Fruit fly (Drosophila melanogaster) whole organism, embryonic: Measurements from ENCODE around the gene CG14052.

Experiments used
- Adf1 ChIP-seq: fragments of 200-800 bp; sonication (Bioruptor generic); IDR thresholded peaks from 2 replicates; pipeline ENCODE4 v1.3.6; 2022; ENCODE audit warnings: missing biosample characterization, missing genetic modification characterization
- Atf6 ChIP-seq: fragments of 200-800 bp; sonication (Bioruptor generic); IDR thresholded peaks from 2 replicates; pipeline ENCODE4 v1.3.6; 2022; ENCODE audit warnings: missing biosample characterization, missing genetic modification characterization
- Bgb ChIP-seq: fragments of 200-800 bp; sonication (Bioruptor generic); IDR thresholded peaks from 2 replicates; pipeline ENCODE4 v1.3.6; 2022; ENCODE audit warnings: missing biosample characterization, missing genetic modification characterization; ENCODE audit not compliant: partially characterized antibody
- C15 ChIP-seq: fragments of 200-800 bp; sonication (Bioruptor generic); IDR thresholded peaks from 3 replicates; pipeline ENCODE4 v1.3.6; 2022; ENCODE audit warnings: missing biosample characterization, missing genetic modification characterization
- CG1024 ChIP-seq: fragments of 200-800 bp; sonication (Bioruptor generic); IDR thresholded peaks from 2 replicates; pipeline ENCODE4 v1.3.6; 2022; ENCODE audit warnings: missing biosample characterization, missing genetic modification characterization
- CG10543 ChIP-seq: fragments of 200-800 bp; sonication (Bioruptor generic); optimal IDR thresholded peaks from 3 replicates; lab custom pipeline; 2017; ENCODE audit warnings: missing biosample characterization, mild to moderate bottlenecking, missing genetic modification characterization, moderate library complexity
- CG11093 ChIP-seq: fragments of 200-800 bp; sonication (Bioruptor generic); IDR thresholded peaks from 3 replicates; pipeline ENCODE4 v1.3.6; 2022; ENCODE audit warnings: missing biosample characterization, missing genetic modification characterization
- CG17186 ChIP-seq: fragments of 200-800 bp; sonication (Bioruptor generic); optimal IDR thresholded peaks from 3 replicates; lab custom pipeline; 2017; ENCODE audit warnings: missing biosample characterization, missing genetic modification reagents, missing genetic modification characterization
- CG17385 ChIP-seq: fragments of 200-800 bp; sonication (Bioruptor generic); optimal IDR thresholded peaks from 3 replicates; lab custom pipeline; 2018; ENCODE audit warnings: missing biosample characterization, mild to moderate bottlenecking, missing genetic modification characterization
- CG17612 ChIP-seq: fragments of 200-800 bp; sonication (Bioruptor generic); IDR thresholded peaks from 2 replicates; pipeline ENCODE4 v1.3.6; 2022; ENCODE audit warnings: missing biosample characterization, missing genetic modification characterization
- CG3163 ChIP-seq: fragments of 200-800 bp; sonication (Bioruptor generic); optimal IDR thresholded peaks from 3 replicates; lab custom pipeline; 2016; ENCODE audit warnings: missing biosample characterization, missing genetic modification characterization
- CG32532 ChIP-seq: fragments of 200-800 bp; sonication (Bioruptor generic); IDR thresholded peaks from 2 replicates; pipeline ENCODE4 v1.3.6; 2022; ENCODE audit warnings: missing biosample characterization, missing genetic modification characterization
- CG34224 ChIP-seq: fragments of 200-800 bp; sonication (Bioruptor generic); IDR thresholded peaks from 3 replicates; pipeline ENCODE4 v1.3.6; 2022; ENCODE audit warnings: missing biosample characterization, missing genetic modification characterization; ENCODE audit not compliant: partially characterized antibody
- CG34376 ChIP-seq: fragments of 200-800 bp; sonication (Bioruptor generic); optimal IDR thresholded peaks from 2 replicates; lab custom pipeline; 2018; ENCODE audit warnings: missing biosample characterization, mild to moderate bottlenecking, missing genetic modification characterization
- CG7372 ChIP-seq: fragments of 200-800 bp; sonication (Bioruptor generic); IDR thresholded peaks from 2 replicates; pipeline ENCODE4 v1.3.6; 2022; ENCODE audit warnings: missing biosample characterization, missing genetic modification characterization
- Deaf1 ChIP-seq: fragments of 200-800 bp; optimal IDR thresholded peaks from 3 replicates; lab custom pipeline; 2019; ENCODE audit warnings: missing biosample characterization, mild to moderate bottlenecking, missing genetic modification characterization, moderate library complexity
- Dll ChIP-seq: fragments of 200-800 bp; sonication (Bioruptor generic); IDR thresholded peaks from 4 replicates; pipeline ENCODE4 v1.3.6; 2022; ENCODE audit warnings: missing biosample characterization, missing genetic modification characterization; ENCODE audit not compliant: partially characterized antibody
- Doc3 ChIP-seq: fragments of 200-800 bp; sonication (Bioruptor generic); IDR thresholded peaks from 3 replicates; pipeline ENCODE4 v1.3.6; 2022; ENCODE audit warnings: missing biosample characterization, missing genetic modification characterization; ENCODE audit not compliant: partially characterized antibody
- Pdp1 ChIP-seq, 2 experiments: fragments of 200-800 bp; sonication (Bioruptor generic); optimal IDR thresholded peaks; 3 replicates each; lab custom pipeline; 2016; ENCODE audit warnings: missing biosample characterization in 2 of 2, missing genetic modification characterization in 2 of 2, mild to moderate bottlenecking in 1 of 2, moderate library complexity in 1 of 2
- Sin3A ChIP-seq: fragments of >200 bp; optimal IDR thresholded peaks from 2 replicates; lab custom pipeline; 2018
- Trl ChIP-seq, 3 experiments: fragments of >200 bp in 2 of 3; fragments of 200-800 bp in 1 of 3; sonication (Bioruptor generic) in 1 of 3; optimal IDR thresholded peaks; 2 replicates in 1 of 3; 3 replicates in 2 of 3; lab custom pipeline; 2016 to 2017; ENCODE audit warnings: missing biosample characterization in 1 of 3, missing genetic modification characterization in 1 of 3
- Xbp1 ChIP-seq: fragments of 200-800 bp; sonication (Bioruptor generic); optimal IDR thresholded peaks from 3 replicates; lab custom pipeline; 2016; ENCODE audit warnings: missing biosample characterization, mild to moderate bottlenecking, missing genetic modification characterization
- amos ChIP-seq: fragments of 200-800 bp; sonication (Bioruptor generic); IDR thresholded peaks from 2 replicates; pipeline ENCODE4 v1.3.6; 2022; ENCODE audit warnings: missing biosample characterization, missing genetic modification characterization; ENCODE audit not compliant: partially characterized antibody
- chinmo ChIP-seq: fragments of 200-800 bp; sonication (Bioruptor generic); IDR thresholded peaks from 4 replicates; pipeline ENCODE4 v1.3.6; 2022; ENCODE audit warnings: missing biosample characterization, missing genetic modification characterization; ENCODE audit not compliant: partially characterized antibody
- crc ChIP-seq: fragments of 200-800 bp; sonication (Bioruptor generic); optimal IDR thresholded peaks from 2 replicates; lab custom pipeline; 2016; ENCODE audit warnings: missing biosample characterization, missing genetic modification characterization
- exex ChIP-seq: fragments of 200-800 bp; sonication (Bioruptor generic); optimal IDR thresholded peaks from 4 replicates; lab custom pipeline; 2018; ENCODE audit warnings: missing biosample characterization, mild to moderate bottlenecking, missing genetic modification characterization, moderate library complexity
- hbn ChIP-seq: fragments of 200-800 bp; sonication (Bioruptor generic); IDR thresholded peaks from 2 replicates; pipeline ENCODE4 v1.3.6; 2022; ENCODE audit warnings: missing biosample characterization, missing genetic modification characterization; ENCODE audit not compliant: partially characterized antibody
- jigr1 ChIP-seq: fragments of 200-800 bp; sonication (Bioruptor generic); IDR thresholded peaks from 3 replicates; pipeline ENCODE4 v1.3.6; 2022; ENCODE audit warnings: missing biosample characterization, missing genetic modification characterization
- lab ChIP-seq: fragments of 200-800 bp; sonication (Bioruptor generic); optimal IDR thresholded peaks from 3 replicates; lab custom pipeline; 2017; ENCODE audit warnings: missing biosample characterization, missing genetic modification characterization, mild to moderate bottlenecking, moderate library complexity, missing genetic modification reagents
- lov ChIP-seq, 2 experiments: fragments of 200-800 bp in 1 of 2; fragments of >200 bp in 1 of 2; sonication (Bioruptor generic) in 1 of 2; IDR thresholded peaks in 1 of 2; optimal IDR thresholded peaks in 1 of 2; 2 replicates in 1 of 2; 3 replicates in 1 of 2; pipeline versions ENCODE4 v1.3.6 to Lab custom; 2017 to 2022; ENCODE audit warnings: missing biosample characterization in 1 of 2, missing genetic modification characterization in 1 of 2
- luna ChIP-seq: fragments of 200-800 bp; sonication (Bioruptor generic); optimal IDR thresholded peaks from 2 replicates; lab custom pipeline; 2016; ENCODE audit warnings: missing biosample characterization, missing genetic modification characterization
- nmo ChIP-seq: fragments of 200-800 bp; sonication (Bioruptor generic); optimal IDR thresholded peaks from 2 replicates; lab custom pipeline; 2018; ENCODE audit warnings: missing biosample characterization, mild to moderate bottlenecking, missing genetic modification characterization, moderate library complexity
- pnt ChIP-seq: fragments of 200-800 bp; sonication (Bioruptor generic); optimal IDR thresholded peaks from 3 replicates; lab custom pipeline; 2016; ENCODE audit warnings: missing biosample characterization, missing genetic modification characterization
- prd ChIP-seq, 3 experiments: fragments of >200 bp in 2 of 3; fragments of 200-800 bp in 1 of 3; sonication (Bioruptor generic) in 1 of 3; optimal IDR thresholded peaks in 2 of 3; IDR thresholded peaks in 1 of 3; 2 replicates in 2 of 3; 3 replicates in 1 of 3; pipeline versions ENCODE4 v1.3.6 to Lab custom; 2017 to 2022; ENCODE audit warnings: missing biosample characterization in 1 of 3, missing genetic modification characterization in 1 of 3
- stwl ChIP-seq: fragments of 200-800 bp; sonication (Bioruptor generic); optimal IDR thresholded peaks from 3 replicates; lab custom pipeline; 2018; ENCODE audit warnings: missing biosample characterization, mild to moderate bottlenecking, missing genetic modification characterization, moderate library complexity

The CG14052 gene

DNA sequence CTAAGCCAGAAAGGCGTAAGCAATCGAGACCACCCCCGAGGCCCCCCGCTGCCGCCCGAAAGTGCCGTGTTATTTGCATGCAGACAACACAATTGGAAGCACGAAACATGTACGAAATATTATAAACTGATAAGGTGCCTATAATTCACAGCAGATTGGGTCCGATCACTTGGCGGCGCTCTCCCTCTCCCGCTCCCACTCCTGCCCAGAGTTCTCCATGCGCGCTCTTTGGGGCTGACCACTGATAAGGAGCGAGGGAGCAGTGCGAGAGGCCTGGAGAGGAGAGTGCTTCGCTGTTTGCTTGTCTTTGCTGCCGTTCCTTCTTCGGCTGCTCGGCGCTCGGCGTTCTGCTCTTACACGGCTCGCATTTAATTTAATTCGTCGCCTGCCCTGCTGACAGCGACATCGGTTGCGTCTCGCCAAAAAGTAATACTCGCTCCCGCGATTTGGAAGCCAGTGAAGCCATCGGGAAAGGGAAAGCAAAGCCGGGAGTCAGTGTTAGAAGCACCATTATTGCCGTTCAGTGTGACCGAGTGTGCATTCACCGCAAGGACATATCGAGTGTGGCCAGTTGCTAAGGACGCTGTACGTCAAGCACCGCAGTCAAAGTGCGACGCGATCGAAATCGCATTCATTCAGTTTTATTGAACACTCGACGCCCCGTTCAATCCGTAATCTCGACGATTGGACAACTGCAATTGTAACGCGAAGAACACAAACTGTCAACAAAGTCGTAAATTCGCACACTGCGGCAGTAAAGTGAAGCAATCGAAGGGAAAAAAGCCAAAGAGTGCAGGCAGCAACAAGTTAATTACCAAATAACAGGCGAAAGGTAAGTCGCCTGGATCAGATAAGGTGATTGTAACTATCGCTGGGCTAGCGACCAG lies 29.1 kb upstream of the CG14052 start (continued):
- TF ChIP-seq jigr1 (GFP tag; lab: Robert Waterston, UW) (no peak), Sin3A (no peak), CG17186 (GFP tag; lab: Kevin White, UChicago) (no peak), Atf6 (GFP tag; lab: Robert Waterston, UW) (no peak), pnt (GFP tag; lab: Kevin White, UChicago) (no peak), CG34376 (GFP tag; lab: Kevin White, UChicago) (peak; percentile 58), stwl (peak; percentile 92), crc (no peak), CG10543 (peak; percentile 58), CG17385 (GFP tag; lab: Kevin White, UChicago) (peak; percentile 2), CG3163 (peak; percentile 3), CG1024 (GFP tag; lab: Robert Waterston, UW) (no peak), exex (tag; lab: Kevin White, UChicago) (peak; percentile 75), Trl (optimal IDR thresholded peaks at IDR 0.05; lab: Kevin White, UChicago) (peak; percentile 62 to 71), Trl (GFP tag; optimal IDR thresholded peaks at IDR 0.05; lab: Kevin White, UChicago) (no peak), Xbp1 (GFP tag; lab: Kevin White, UChicago) (no peak), lab (GFP tag; lab: Kevin White, UChicago) (peak; percentile 36), Adf1 (GFP tag; lab: Robert Waterston, UW) (peak; percentile 28; the same call in 1 of the 2 replicates), hbn (0 out of 2 replicates have a peak, but pooled peaks have one; percentile 17), amos (GFP tag; lab: Robert Waterston, UW) (no peak), prd (optimal IDR thresholded peaks at IDR 0.05; lab: Kevin White, UChicago) (no peak), prd (GFP tag; IDR thresholded peaks at IDR 0.05; lab: Robert Waterston, UW) (no peak), CG17612 (GFP tag; lab: Robert Waterston, UW) (no peak), luna (GFP tag; lab: Kevin White, UChicago) (no peak), CG34224 (GFP tag; lab: Robert Waterston, UW) (peak; percentile 44; the same call in 1 of the 3 replicates), lov (optimal IDR thresholded peaks at IDR 0.05; lab: Kevin White, UChicago) (no peak), lov (GFP tag; IDR thresholded peaks at IDR 0.05; lab: Robert Waterston, UW) (no peak), CG11093 (GFP tag; lab: Robert Waterston, UW) (no peak), Deaf1 (tag; lab: Kevin White, UChicago) (peak; percentile 87), Pdp1 (GFP tag; optimal IDR thresholded peaks at IDR 0.05; lab: Kevin White, UChicago) (peak in 1 of 2 experiments; percentile 17), C15 (GFP tag; lab: Robert Waterston, UW) (no peak), nmo (GFP tag; lab: Kevin White, UChicago) (no peak), CG7372 (GFP tag; lab: Robert Waterston, UW) (no peak), Bgb (GFP tag; lab: Robert Waterston, UW) (no peak), Dll (GFP tag; lab: Robert Waterston, UW) (0 out of 4 replicates have a peak, but pooled peaks have one; percentile 35), chinmo (GFP tag; lab: Robert Waterston, UW) (peak; percentile 71; the same call in 1 of the 4 replicates), Doc3 (0 out of 3 replicates have a peak, but pooled peaks have one; percentile 33), CG32532 (GFP tag; lab: Robert Waterston, UW) (peak; percentile 48; the same call in 1 of the 2 replicates)
